Worm (Caenorhabditis elegans) whole organism, late embryonic: ENCODE data around the gene cyh-1.

Experiments
- ama-1 ChIP-seq: fragments of 150-350 bp; optimal IDR thresholded peaks from 2 replicates; lab custom pipeline; 2014
- ceh-31 ChIP-seq: sonication (generic microtip); optimal IDR thresholded peaks from 2 replicates; lab custom pipeline; 2016; ENCODE audit warnings: missing genetic modification characterization, missing compliant biosample characterization
- rnt-1 ChIP-seq: sonication (generic microtip); optimal IDR thresholded peaks from 2 replicates; lab custom pipeline; 2016; ENCODE audit warnings: missing genetic modification characterization, missing compliant biosample characterization
- tbx-2 ChIP-seq: sonication (generic microtip); optimal IDR thresholded peaks from 2 replicates; lab custom pipeline; 2016; ENCODE audit warnings: missing genetic modification characterization, missing compliant biosample characterization
- zip-5 ChIP-seq: sonication (generic microtip); optimal IDR thresholded peaks from 2 replicates; lab custom pipeline; 2016; ENCODE audit warnings: missing genetic modification characterization, missing compliant biosample characterization
- ztf-16 ChIP-seq: sonication (generic microtip); optimal IDR thresholded peaks from 2 replicates; lab custom pipeline; 2017; ENCODE audit warnings: missing genetic modification characterization, missing compliant biosample characterization

ce11 chrII:3499386-3499785 lies 5.4 kb upstream of the cyh-1 start, which contains the start of gene Y49F6B.9:
- TF ChIP-seq tbx-2 (tag; lab: Kevin White, UChicago) (no peak), ceh-31 (tag; lab: Kevin White, UChicago) (no peak), rnt-1 (no peak), ama-1 (lab: Kevin White, UChicago) (no peak), zip-5 (tag; lab: Kevin White, UChicago) (no peak), ztf-16 (tag; lab: Kevin White, UChicago) (no peak)
